Worm (Caenorhabditis elegans): ENCODE measurements around the gene dpf-6.

DNA sequence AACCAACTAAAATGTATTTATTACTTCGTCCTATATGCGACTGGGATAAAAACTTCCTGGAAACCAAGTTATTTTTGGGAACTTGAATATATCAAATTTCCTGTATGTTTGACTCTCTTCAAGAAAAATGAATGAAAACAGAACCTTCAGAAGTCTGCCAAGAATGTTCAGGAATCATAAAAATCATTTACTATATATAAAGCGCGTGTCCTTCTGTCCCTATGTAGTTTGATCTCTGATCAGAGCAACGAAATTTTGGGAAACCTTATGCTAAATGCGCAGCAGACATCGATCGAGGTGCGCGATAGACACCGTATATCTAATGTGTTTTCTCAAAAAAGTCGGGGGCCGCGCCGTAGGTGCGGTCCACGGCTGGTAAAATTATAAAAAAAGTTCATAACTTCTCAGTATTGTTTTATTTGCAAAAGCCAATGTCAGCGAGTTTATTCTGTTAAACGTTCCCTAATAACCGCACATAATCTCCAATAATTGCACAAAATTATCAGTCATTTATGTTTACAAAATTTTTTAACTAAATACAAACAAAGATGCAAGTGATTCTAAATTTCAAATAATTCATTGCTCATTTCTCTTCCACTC, 40.5 kb upstream of the dpf-6 start:
- no peak for TF ChIP-seq tbx-11 (GFP tag; IDR thresholded peaks at IDR 0.05)
- no peak for TF ChIP-seq aly-1 (tag; optimal IDR thresholded peaks at IDR 0.05)
- no peak for TF ChIP-seq tra-4 (tag; optimal IDR thresholded peaks at IDR 0.05)
- TF ChIP-seq ceh-13 (GFP tag; optimal IDR thresholded peaks at IDR 0.05), result no peak
- no peak for TF ChIP-seq ets-7 (tag; optimal IDR thresholded peaks at IDR 0.05)
- TF ChIP-seq hmg-4 (GFP tag; optimal IDR thresholded peaks at IDR 0.05), result no peak
- no peak for TF ChIP-seq ama-1 (optimal IDR thresholded peaks at IDR 0.05)
